Fruit fly (Drosophila melanogaster): Measurements from ENCODE around the gene CG14402.

dm6 chr2L:20820767-20821166 lies 28.3 kb upstream of the CG14402 start, which contains the start of gene CheB38c:
- no peak for TF ChIP-seq psq (GFP tag; optimal IDR thresholded peaks at IDR 0.05)
- no peak for TF ChIP-seq pan (optimal IDR thresholded peaks at IDR 0.05)
- no peak for TF ChIP-seq h (GFP tag; optimal IDR thresholded peaks at IDR 0.05)

All from whole organism, wandering third instar larva.